Worm (Caenorhabditis elegans): ENCODE results near the gene Y116F11B.2.

DNA sequence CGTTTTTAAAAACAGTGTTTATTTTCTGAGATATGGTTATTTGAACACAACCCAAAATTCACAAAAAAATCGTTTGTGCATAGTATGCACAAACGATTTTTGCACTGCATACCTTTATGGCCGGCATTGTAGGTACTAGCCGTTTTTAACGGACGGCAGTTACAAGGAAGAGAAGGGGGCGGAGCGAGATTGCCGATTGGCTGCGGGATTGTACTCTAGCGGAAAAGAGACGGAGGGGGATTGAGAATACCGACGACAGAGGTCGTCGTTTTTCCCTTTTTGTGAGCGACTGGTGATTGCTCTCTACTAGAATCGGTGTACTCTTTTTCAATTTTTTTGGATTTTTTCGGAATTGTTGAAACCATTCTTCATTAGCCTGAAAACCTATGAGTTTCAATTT is 33.2 kb downstream of the Y116F11B.2 start:
- TF ChIP-seq tbx-37 (GFP tag; conservative IDR thresholded peaks at IDR 0.05) (no peak), B0310.2 (tag; optimal IDR thresholded peaks at IDR 0.05) (no peak), hmbx-1 (tag; optimal IDR thresholded peaks at IDR 0.05) (no peak), ama-1 (optimal IDR thresholded peaks at IDR 0.05) (no peak), tra-4 (tag; optimal IDR thresholded peaks at IDR 0.05) (no peak), pes-1 (GFP tag; IDR thresholded peaks at IDR 0.05) (no peak), ets-7 (tag; optimal IDR thresholded peaks at IDR 0.05) (no peak), tbx-11 (GFP tag; IDR thresholded peaks at IDR 0.05) (no peak)

Data from whole organism, early embryonic.